Worm (Caenorhabditis elegans) whole organism, early embryonic: ENCODE measurements around the gene K09E9.1.

ENCODE experiments used
- B0310.2 ChIP-seq: sonication (generic microtip); optimal IDR thresholded peaks from 2 replicates; lab custom pipeline; 2016; ENCODE audit warnings: mild to moderate bottlenecking, missing genetic modification characterization, missing compliant biosample characterization
- F13C5.2 ChIP-seq: sonication (generic microtip); optimal IDR thresholded peaks from 2 replicates; lab custom pipeline; 2017; ENCODE audit warnings: mild to moderate bottlenecking, missing genetic modification characterization, inconsistent platforms, missing compliant biosample characterization
- aly-1 ChIP-seq: sonication (generic microtip); optimal IDR thresholded peaks from 2 replicates; lab custom pipeline; 2016; ENCODE audit warnings: missing genetic modification characterization, missing compliant biosample characterization
- ama-1 ChIP-seq: fragments of 150-350 bp; optimal IDR thresholded peaks from 2 replicates; lab custom pipeline; 2014
- ceh-13 ChIP-seq: fragments of 200-800 bp; sonication (Bioruptor generic); optimal IDR thresholded peaks from 2 replicates; lab custom pipeline; 2018; ENCODE audit warnings: mild to moderate bottlenecking, missing genetic modification characterization, missing compliant biosample characterization
- ets-7 ChIP-seq: sonication (generic microtip); optimal IDR thresholded peaks from 2 replicates; lab custom pipeline; 2016; ENCODE audit warnings: missing genotype, missing genetic modification characterization, missing compliant biosample characterization
- flt-1 ChIP-seq: fragments of 200-800 bp; sonication (Bioruptor generic); IDR thresholded peaks from 2 replicates; pipeline ENCODE4 v1.3.6; 2022; ENCODE audit warnings: missing genetic modification characterization, missing compliant biosample characterization
- hmbx-1 ChIP-seq: sonication (generic microtip); optimal IDR thresholded peaks from 2 replicates; lab custom pipeline; 2016; ENCODE audit warnings: mild to moderate bottlenecking, missing genetic modification characterization, missing compliant biosample characterization
- hmg-4 ChIP-seq: fragments of 200-800 bp; sonication (Bioruptor generic); optimal IDR thresholded peaks from 2 replicates; lab custom pipeline; 2018; ENCODE audit warnings: mild to moderate bottlenecking, missing genetic modification characterization, missing compliant biosample characterization
- hnd-1 ChIP-seq: sonication (generic microtip); optimal IDR thresholded peaks from 2 replicates; lab custom pipeline; 2016; ENCODE audit warnings: missing genetic modification characterization, missing compliant biosample characterization
- pes-1 ChIP-seq: fragments of 200-800 bp; sonication (Bioruptor generic); IDR thresholded peaks from 2 replicates; pipeline ENCODE4 v1.3.6; 2022; ENCODE audit warnings: missing genetic modification reagents, missing genetic modification characterization, missing compliant biosample characterization
- scrt-1 ChIP-seq: fragments of 200-800 bp; sonication (Bioruptor generic); IDR thresholded peaks from 2 replicates; pipeline ENCODE4 v1.3.6; 2022; ENCODE audit warnings: missing genetic modification characterization, missing compliant biosample characterization
- sea-1 ChIP-seq: fragments of 200-800 bp; sonication (Bioruptor generic); conservative IDR thresholded peaks from 2 replicates; pipeline ENCODE4 v1.3.6; 2022; ENCODE audit warnings: missing genetic modification characterization, missing compliant biosample characterization
- tbx-37 ChIP-seq: fragments of 200-800 bp; sonication (Bioruptor generic); conservative IDR thresholded peaks from 2 replicates; pipeline ENCODE4 v1.3.6; 2022; ENCODE audit warnings: missing genetic modification reagents, missing genetic modification characterization, missing compliant biosample characterization

- no peak for TF ChIP-seq ama-1
- TF ChIP-seq aly-1 (tag; lab: Kevin White, UChicago), result no peak
- no peak for TF ChIP-seq flt-1 (GFP tag; lab: Robert Waterston, UW)
- TF ChIP-seq ceh-13 (GFP tag; lab: Kevin White, UChicago), result no peak
- TF ChIP-seq hmg-4 (GFP tag; lab: Kevin White, UChicago), result no peak
- TF ChIP-seq scrt-1, result no peak
- TF ChIP-seq tbx-37 (GFP tag; lab: Robert Waterston, UW), result no peak
- no peak for TF ChIP-seq ets-7 (tag; lab: Kevin White, UChicago)
- TF ChIP-seq F13C5.2 (tag; lab: Kevin White, UChicago), result no peak
- TF ChIP-seq hnd-1 (tag; lab: Kevin White, UChicago), result no peak
- no peak for TF ChIP-seq hmbx-1
- TF ChIP-seq B0310.2 (tag; lab: Kevin White, UChicago), result no peak
- TF ChIP-seq sea-1 (GFP tag; lab: Robert Waterston, UW), result no peak
- TF ChIP-seq pes-1, result no peak
Observed at ce11 chrX:15626119-15626850, 6.0 kb downstream of the K09E9.1 start.
